Worm (Caenorhabditis elegans): Measurements from ENCODE around the gene T23F11.4.

Gene T23F11.4

ce11 chrIII:4689595-4689994 lies 24.4 kb upstream of the T23F11.4 start (continued):
- peak; percentile 53 for TF ChIP-seq pqm-1 (tag; optimal IDR thresholded peaks at IDR 0.05)
- TF ChIP-seq set-16 (GFP tag; IDR thresholded peaks at IDR 0.05) = no peak
- 0 out of 2 replicates have a peak, but pooled peaks have one; percentile 59 for TF ChIP-seq daf-8 (GFP tag; IDR thresholded peaks at IDR 0.05)
- peak; percentile 85 for TF ChIP-seq duxl-1 (tag; optimal IDR thresholded peaks at IDR 0.05; ENCODE audit: poor library complexity)
- peak; percentile 77 for TF ChIP-seq dmd-6 (GFP tag; IDR thresholded peaks at IDR 0.05)
- peak; percentile 76 for TF ChIP-seq dve-1 (tag; optimal IDR thresholded peaks at IDR 0.05; ENCODE audit: insufficient read depth)
- TF ChIP-seq zip-2 (tag; optimal IDR thresholded peaks at IDR 0.05) = peak; percentile 56
- no peak for TF ChIP-seq ama-1 (optimal IDR thresholded peaks at IDR 0.05)
- peak; percentile 70 to 80 for TF ChIP-seq daf-16 (GFP tag; optimal IDR thresholded peaks at IDR 0.05)
- peak; percentile 68 for TF ChIP-seq daf-16 (tag; optimal IDR thresholded peaks at IDR 0.05)
- peak; percentile 89 for TF ChIP-seq pha-4 (GFP tag; IDR thresholded peaks at IDR 0.05)
- TF ChIP-seq pha-4 (tag; optimal IDR thresholded peaks at IDR 0.05) = peak; percentile 53
- peak; percentile 66 for TF ChIP-seq rbr-2 (tag; optimal IDR thresholded peaks at IDR 0.05)
- TF ChIP-seq vab-7 (GFP tag; IDR thresholded peaks at IDR 0.05) = peak; percentile 91
- no peak for TF ChIP-seq ceh-28 (tag; optimal IDR thresholded peaks at IDR 0.05)
- peak; percentile 18 for TF ChIP-seq nhr-77 (tag; optimal IDR thresholded peaks at IDR 0.05)
- peak; percentile 60 for TF ChIP-seq dpl-1 (GFP tag; optimal IDR thresholded peaks at IDR 0.05)
- TF ChIP-seq hif-1 (tag; optimal IDR thresholded peaks at IDR 0.05) = peak in 1 of 2 experiments; percentile 74
- peak; percentile 60 for TF ChIP-seq F10B5.3 (tag; optimal IDR thresholded peaks at IDR 0.05)
- TF ChIP-seq F49E8.2 (tag; optimal IDR thresholded peaks at IDR 0.05; ENCODE audit: borderline replicate concordance) = peak; percentile 75
- TF ChIP-seq ceh-20 (GFP tag; IDR thresholded peaks at IDR 0.05) = peak; percentile 75; the same call in 1 of the 2 replicates
- TF ChIP-seq daf-19 (GFP tag; conservative IDR thresholded peaks at IDR 0.05) = peak; percentile 89
- peak; percentile 84 for TF ChIP-seq ctbp-1 (GFP tag; IDR thresholded peaks at IDR 0.05)
- TF ChIP-seq zfp-2 (tag; optimal IDR thresholded peaks at IDR 0.05) = peak; percentile 56
- TF ChIP-seq snpc-4 (tag; optimal IDR thresholded peaks at IDR 0.05) = no peak
- no peak for TF ChIP-seq ztf-11 (tag; optimal IDR thresholded peaks at IDR 0.05)
- TF ChIP-seq unc-62 (GFP tag; optimal IDR thresholded peaks at IDR 0.05 in 1 of 2) = no peak
- TF ChIP-seq unc-62 (tag; optimal IDR thresholded peaks at IDR 0.05) = no peak
- no peak for TF ChIP-seq lin-15B (tag; optimal IDR thresholded peaks at IDR 0.05)
- peak; percentile 96 for TF ChIP-seq F26F4.8 (GFP tag; conservative IDR thresholded peaks at IDR 0.05)
- peak; percentile 79 for TF ChIP-seq mep-1 (tag; optimal IDR thresholded peaks at IDR 0.05)
- peak; percentile 81 for TF ChIP-seq snpc-1.2 (GFP tag; IDR thresholded peaks at IDR 0.05)
- peak; percentile 48 for TF ChIP-seq nhr-28 (tag; optimal IDR thresholded peaks at IDR 0.05)
- peak; percentile 80 for TF ChIP-seq hmg-1.1 (GFP tag; IDR thresholded peaks at IDR 0.05)
- TF ChIP-seq arid-1 (GFP tag; conservative IDR thresholded peaks at IDR 0.05) = peak; percentile 89
- TF ChIP-seq skn-1 (tag; optimal IDR thresholded peaks at IDR 0.05) = no peak
- peak; percentile 75 for TF ChIP-seq lir-3 (tag; optimal IDR thresholded peaks at IDR 0.05)
- TF ChIP-seq fos-1 (tag; optimal IDR thresholded peaks at IDR 0.05) = no peak
- TF ChIP-seq tag-97 (GFP tag; IDR thresholded peaks at IDR 0.05) = no peak
- TF ChIP-seq T26A8.4 (GFP tag; IDR thresholded peaks at IDR 0.05) = peak; percentile 78
- TF ChIP-seq lsy-2 (tag; optimal IDR thresholded peaks at IDR 0.05) = peak; percentile 1 to 80
- TF ChIP-seq nhr-6 (tag; optimal IDR thresholded peaks at IDR 0.05) = peak; percentile 51
- peak; percentile 77 for TF ChIP-seq nhr-48 (tag; optimal IDR thresholded peaks at IDR 0.05)
- TF ChIP-seq saeg-2 (GFP tag; IDR thresholded peaks at IDR 0.05) = 0 out of 2 replicates have a peak, but pooled peaks have one; percentile 34
- TF ChIP-seq nhr-237 (tag; optimal IDR thresholded peaks at IDR 0.05) = no peak
- TF ChIP-seq cey-2 (tag; optimal IDR thresholded peaks at IDR 0.05; ENCODE audit: borderline replicate concordance, insufficient read depth) = no peak
- TF ChIP-seq ZK337.2 (GFP tag; IDR thresholded peaks at IDR 0.05) = no peak
- 0 out of 2 replicates have a peak, but pooled peaks have one; percentile 14 for TF ChIP-seq lin-29 (GFP tag; IDR thresholded peaks at IDR 0.05)
- peak; percentile 86 for TF ChIP-seq lin-1 (GFP tag; IDR thresholded peaks at IDR 0.05)
- peak; percentile 84 for TF ChIP-seq dmd-9 (GFP tag; IDR thresholded peaks at IDR 0.05)
- peak; percentile 84 for TF ChIP-seq gei-8 (GFP tag; optimal IDR thresholded peaks at IDR 0.05)
- TF ChIP-seq ceh-82 (tag; optimal IDR thresholded peaks at IDR 0.05) = no peak
- TF ChIP-seq aha-1 (tag) = peak; percentile 90
